Worm (Caenorhabditis elegans) whole organism, L2 larva: ENCODE data around the gene F08G5.3.
A peak's percentile ranks its signal among the peaks of the same experiment; 100 is the strongest.

Experiments
- C34F6.9 ChIP-seq: fragments of 150-350 bp; optimal IDR thresholded peaks from 2 replicates; lab custom pipeline; 2014; ENCODE audit warnings: missing biosample characterization, missing genetic modification characterization
- F13H6.1 ChIP-seq: sonication (generic microtip); optimal IDR thresholded peaks from 2 replicates; lab custom pipeline; 2016; ENCODE audit warnings: missing genetic modification characterization, missing compliant biosample characterization
- Y55F3AM.14 ChIP-seq: fragments of 200-800 bp; sonication (Bioruptor generic); optimal IDR thresholded peaks from 2 replicates; lab custom pipeline; 2018; ENCODE audit warnings: mild to moderate bottlenecking, missing genetic modification characterization, missing compliant biosample characterization
- ZK546.5 ChIP-seq: sonication (generic microtip); optimal IDR thresholded peaks from 2 replicates; lab custom pipeline; 2017; ENCODE audit warnings: missing biosample characterization, missing genetic modification characterization
- alr-1 ChIP-seq: fragments of 150-350 bp; optimal IDR thresholded peaks from 2 replicates; lab custom pipeline; 2014; ENCODE audit warnings: missing biosample characterization, missing genetic modification characterization
- aly-2 ChIP-seq: fragments of 150-350 bp; optimal IDR thresholded peaks from 2 replicates; lab custom pipeline; 2014; ENCODE audit warnings: missing biosample characterization, missing genetic modification characterization
- blmp-1 ChIP-seq: sonication (generic microtip); optimal IDR thresholded peaks from 2 replicates; lab custom pipeline; 2017; ENCODE audit warnings: missing genetic modification characterization, mild to moderate bottlenecking, missing compliant biosample characterization, antibody characterized with exemption, moderate library complexity; ENCODE audit not compliant: insufficient read depth
- ceh-16 ChIP-seq: fragments of 150-350 bp; optimal IDR thresholded peaks from 2 replicates; lab custom pipeline; 2014; ENCODE audit warnings: missing biosample characterization, missing genetic modification characterization
- dmd-4 ChIP-seq: sonication (generic microtip); optimal IDR thresholded peaks from 2 replicates; lab custom pipeline; 2017; ENCODE audit warnings: missing biosample characterization, missing genetic modification characterization
- egl-27 ChIP-seq: sonication (generic microtip); optimal IDR thresholded peaks from 3 replicates; lab custom pipeline; 2017; ENCODE audit warnings: missing biosample characterization, missing genetic modification reagents, missing genetic modification characterization
- elt-1 ChIP-seq: fragments of 150-350 bp; optimal IDR thresholded peaks from 2 replicates; lab custom pipeline; 2014; ENCODE audit warnings: missing biosample characterization, missing genetic modification characterization
- elt-3 ChIP-seq: sonication (generic microtip); optimal IDR thresholded peaks from 2 replicates; lab custom pipeline; 2017; ENCODE audit warnings: missing biosample characterization, missing genetic modification characterization
- fos-1 ChIP-seq: fragments of 150-350 bp; optimal IDR thresholded peaks from 2 replicates; lab custom pipeline; 2014; ENCODE audit warnings: missing biosample characterization, missing genetic modification characterization
- gmeb-1 ChIP-seq: fragments of 150-350 bp; optimal IDR thresholded peaks from 2 replicates; lab custom pipeline; 2014; ENCODE audit warnings: missing biosample characterization, missing genetic modification characterization
- lin-11 ChIP-seq: fragments of 150-350 bp; sonication (generic microtip); optimal IDR thresholded peaks from 2 replicates; lab custom pipeline; 2014; ENCODE audit warnings: missing biosample characterization, missing genetic modification characterization, inconsistent platforms, mixed read lengths
- lin-13 ChIP-seq: fragments of 150-350 bp; optimal IDR thresholded peaks from 2 replicates; lab custom pipeline; 2014; ENCODE audit warnings: missing biosample characterization, missing genetic modification reagents, missing genetic modification characterization
- lin-39 ChIP-seq: fragments of 150-350 bp; optimal IDR thresholded peaks from 2 replicates; lab custom pipeline; 2014; ENCODE audit warnings: missing biosample characterization, missing genetic modification reagents, missing genetic modification characterization
- lsy-2 ChIP-seq, 2 experiments: fragments of 150-350 bp in 1 of 2; sonication (generic microtip) in 1 of 2; optimal IDR thresholded peaks; 2 replicates each; lab custom pipeline; 2014 to 2017; ENCODE audit warnings: missing biosample characterization in 2 of 2, missing genetic modification characterization in 2 of 2
- mab-5 ChIP-seq: fragments of 150-350 bp; optimal IDR thresholded peaks from 2 replicates; lab custom pipeline; 2014; ENCODE audit warnings: missing biosample characterization, missing genetic modification characterization
- mdl-1 ChIP-seq, 2 experiments: fragments of 150-350 bp in 1 of 2; sonication (generic microtip) in 1 of 2; optimal IDR thresholded peaks; 2 replicates each; lab custom pipeline; 2017; ENCODE audit warnings: missing biosample characterization in 2 of 2, missing genetic modification characterization in 2 of 2
- nhr-10 ChIP-seq: sonication (generic microtip); optimal IDR thresholded peaks from 2 replicates; lab custom pipeline; 2017; ENCODE audit warnings: missing biosample characterization, missing genetic modification characterization
- nhr-11 ChIP-seq: fragments of 150-350 bp; optimal IDR thresholded peaks from 2 replicates; lab custom pipeline; 2014; ENCODE audit warnings: missing biosample characterization, missing genetic modification characterization
- nhr-12 ChIP-seq: fragments of 150-350 bp; optimal IDR thresholded peaks from 2 replicates; lab custom pipeline; 2014; ENCODE audit warnings: missing biosample characterization, missing genetic modification characterization
- nhr-129 ChIP-seq: fragments of 150-350 bp; optimal IDR thresholded peaks from 2 replicates; lab custom pipeline; 2014; ENCODE audit warnings: missing biosample characterization, missing genetic modification characterization
- nhr-21 ChIP-seq: fragments of 150-350 bp; optimal IDR thresholded peaks from 2 replicates; lab custom pipeline; 2014; ENCODE audit warnings: missing biosample characterization, missing genetic modification characterization
- nhr-23 ChIP-seq: fragments of 150-350 bp; optimal IDR thresholded peaks from 2 replicates; lab custom pipeline; 2014; ENCODE audit warnings: missing biosample characterization, missing genetic modification reagents, missing genetic modification characterization
- nhr-237 ChIP-seq: fragments of 150-350 bp; optimal IDR thresholded peaks from 2 replicates; lab custom pipeline; 2014; ENCODE audit warnings: missing biosample characterization, missing genetic modification characterization
- nhr-25 ChIP-seq: fragments of 150-350 bp; sonication (generic microtip); optimal IDR thresholded peaks from 3 replicates; lab custom pipeline; 2014; ENCODE audit warnings: missing biosample characterization, missing genetic modification characterization
- nhr-6 ChIP-seq: fragments of 150-350 bp; optimal IDR thresholded peaks from 2 replicates; lab custom pipeline; 2014; ENCODE audit warnings: missing biosample characterization, missing genetic modification characterization
- nhr-77 ChIP-seq: fragments of 150-350 bp; optimal IDR thresholded peaks from 2 replicates; lab custom pipeline; 2014; ENCODE audit warnings: missing biosample characterization, missing genetic modification characterization
- peb-1 ChIP-seq: fragments of 150-350 bp; optimal IDR thresholded peaks from 2 replicates; lab custom pipeline; 2014; ENCODE audit warnings: missing biosample characterization, missing genetic modification characterization
- skn-1 ChIP-seq: sonication (generic microtip); optimal IDR thresholded peaks from 2 replicates; lab custom pipeline; 2017; ENCODE audit warnings: missing biosample characterization, missing genetic modification characterization
- sma-3 ChIP-seq: sonication (generic microtip); optimal IDR thresholded peaks from 2 replicates; lab custom pipeline; 2016; ENCODE audit warnings: missing genetic modification reagents, missing genetic modification characterization, missing compliant biosample characterization
- sma-9 ChIP-seq, 2 experiments: fragments of 150-350 bp in 1 of 2; sonication (generic microtip) in 1 of 2; optimal IDR thresholded peaks; 2 replicates each; lab custom pipeline; 2014 to 2016; ENCODE audit warnings: missing genetic modification characterization in 2 of 2, mild to moderate bottlenecking in 1 of 2, missing biosample characterization in 1 of 2, missing compliant biosample characterization in 1 of 2, missing genetic modification reagents in 1 of 2, moderate library complexity in 1 of 2
- snpc-4 ChIP-seq: fragments of 150-350 bp; optimal IDR thresholded peaks from 2 replicates; lab custom pipeline; 2014; ENCODE audit warnings: missing biosample characterization, missing genetic modification characterization
- unc-39 ChIP-seq: fragments of 150-350 bp; optimal IDR thresholded peaks from 2 replicates; lab custom pipeline; 2014; ENCODE audit warnings: missing biosample characterization, missing genetic modification characterization
- unc-55 ChIP-seq: fragments of 150-350 bp; sonication (generic microtip); optimal IDR thresholded peaks from 3 replicates; lab custom pipeline; 2014; ENCODE audit warnings: missing biosample characterization, missing genetic modification reagents, missing genetic modification characterization
- zag-1 ChIP-seq: fragments of 150-350 bp; optimal IDR thresholded peaks from 2 replicates; lab custom pipeline; 2014; ENCODE audit warnings: missing biosample characterization, missing genetic modification characterization
- ztf-1 ChIP-seq: fragments of 200-800 bp; sonication (Bioruptor generic); conservative IDR thresholded peaks from 2 replicates; pipeline ENCODE4 v1.3.6; 2022; ENCODE audit warnings: missing genetic modification characterization, missing compliant biosample characterization
- ztf-11 ChIP-seq: sonication (generic microtip); optimal IDR thresholded peaks from 2 replicates; lab custom pipeline; 2017; ENCODE audit warnings: missing biosample characterization, missing genetic modification characterization
- ztf-4 ChIP-seq: fragments of 150-350 bp; optimal IDR thresholded peaks from 2 replicates; lab custom pipeline; 2014; ENCODE audit warnings: missing biosample characterization, missing genetic modification characterization

Gene F08G5.3

DNA sequence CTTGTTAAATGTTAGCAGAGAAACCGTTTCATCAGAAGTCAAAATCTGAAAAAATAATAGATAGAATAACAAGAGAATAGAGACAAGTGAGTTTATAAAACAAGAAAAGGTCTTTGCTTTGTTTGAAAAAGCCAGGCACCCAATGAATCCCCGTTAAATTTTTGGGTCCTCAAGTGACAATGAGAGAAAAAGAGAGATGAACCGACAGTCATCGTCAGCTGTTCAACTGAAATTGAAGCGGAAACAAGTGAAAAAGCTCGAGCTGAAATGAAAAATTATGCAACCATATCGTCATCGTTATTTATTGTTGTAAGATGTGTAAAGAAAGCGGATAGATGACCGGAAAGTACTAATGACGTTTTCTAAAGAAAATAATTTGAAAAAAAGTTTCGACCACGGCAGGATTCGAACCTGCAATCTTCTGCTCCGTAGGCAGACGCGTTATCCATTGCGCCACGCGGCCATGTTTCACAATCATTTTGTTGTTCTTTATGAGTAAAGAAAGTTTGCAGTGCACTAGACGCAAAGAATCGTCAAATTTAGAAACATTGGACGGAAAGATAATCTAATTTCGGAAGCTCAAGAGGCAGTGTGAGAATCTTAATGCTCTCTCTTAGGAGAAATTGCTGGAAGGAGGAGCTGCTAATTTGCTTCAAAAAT is at the start of gene F08G5.3:
F08G5.3 (minus strand) TSS at position 51 of the 660 bp plus-strand sequence.
- TF ChIP-seq lsy-2 (tag; optimal IDR thresholded peaks at IDR 0.05; lab: Kevin White, UChicago): peak; percentile 13 to 58
- peak; percentile 51 for TF ChIP-seq unc-55
- peak; percentile 19 for TF ChIP-seq lin-11 (tag; lab: Kevin White, UChicago)
- no peak for TF ChIP-seq peb-1 (tag; lab: Kevin White, UChicago)
- TF ChIP-seq fos-1: peak; percentile 55
- TF ChIP-seq lin-13 (GFP tag; lab: Kevin White, UChicago): peak; percentile 37
- TF ChIP-seq sma-3 (GFP tag; lab: Kevin White, UChicago): peak; percentile 8
- peak; percentile 48 for TF ChIP-seq sma-9 (GFP tag; optimal IDR thresholded peaks at IDR 0.05; lab: Kevin White, UChicago)
- no peak for TF ChIP-seq sma-9 (tag; optimal IDR thresholded peaks at IDR 0.05; lab: Kevin White, UChicago)
- TF ChIP-seq nhr-23: no peak
- no peak for TF ChIP-seq lin-39 (tag; lab: Kevin White, UChicago)
- no peak for TF ChIP-seq aly-2 (tag; lab: Kevin White, UChicago)
- TF ChIP-seq Y55F3AM.14 (GFP tag; lab: Kevin White, UChicago): peak; percentile 35
- no peak for TF ChIP-seq unc-39
- TF ChIP-seq nhr-129: peak; percentile 91
- peak; percentile 36 for TF ChIP-seq gmeb-1
- peak; percentile 35 for TF ChIP-seq C34F6.9
- TF ChIP-seq egl-27: peak; percentile 16
- TF ChIP-seq ceh-16 (tag; lab: Kevin White, UChicago): no peak
- TF ChIP-seq nhr-10 (tag; lab: Kevin White, UChicago): no peak
- TF ChIP-seq F13H6.1 (tag; lab: Kevin White, UChicago): peak; percentile 42

ce11 chrIV:12464822-12465221 is 47.4 kb upstream of the F08G5.3 start:
- TF ChIP-seq C34F6.9 (peak; percentile 55), nhr-11 (tag; lab: Kevin White, UChicago) (no peak), lin-11 (tag; lab: Kevin White, UChicago) (peak; percentile 40), nhr-129 (peak; percentile 83), egl-27 (no peak), peb-1 (tag; lab: Kevin White, UChicago) (no peak), unc-55 (peak; percentile 63)
- TF ChIP-seq, all 48 proteins: peak for 4

DNA sequence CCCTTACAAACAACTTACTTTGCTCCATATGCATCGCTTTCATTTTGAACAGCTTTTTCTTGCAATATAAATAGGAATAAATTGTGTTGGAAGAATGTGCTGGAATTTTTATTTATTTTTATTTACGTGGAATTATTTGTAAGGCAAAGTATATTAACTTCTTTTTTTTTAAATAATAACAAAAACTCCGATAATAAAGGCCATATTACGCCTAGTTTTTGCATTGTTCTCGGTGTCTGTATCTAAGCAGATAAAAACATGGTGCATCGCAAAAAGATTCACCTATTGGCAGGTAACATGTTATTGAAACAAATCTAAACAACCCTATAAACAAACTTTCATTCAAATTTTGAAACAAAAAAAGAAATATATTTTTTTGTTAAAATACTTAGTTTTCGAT is 46.0 kb upstream of the F08G5.3 start, which contains the start of gene C25G4.8:
C25G4.8 (minus strand) TSS at position 101 of the 400 bp plus-strand sequence.
- TF ChIP-seq gmeb-1 (no peak), nhr-237 (tag; lab: Kevin White, UChicago) (no peak), skn-1 (tag; lab: Kevin White, UChicago) (no peak), alr-1 (tag; lab: Kevin White, UChicago) (no peak), ZK546.5 (tag; lab: Kevin White, UChicago) (no peak), ceh-16 (tag; lab: Kevin White, UChicago) (no peak), lin-39 (tag; lab: Kevin White, UChicago) (no peak), elt-1 (tag; lab: Kevin White, UChicago) (no peak), peb-1 (tag; lab: Kevin White, UChicago) (no peak), fos-1 (no peak), nhr-6 (tag; lab: Kevin White, UChicago) (no peak), ztf-11 (tag; lab: Kevin White, UChicago) (no peak), dmd-4 (tag; lab: Kevin White, UChicago) (no peak), ztf-4 (tag; lab: Kevin White, UChicago) (no peak), blmp-1 (tag; lab: Kevin White, UChicago) (no peak), snpc-4 (no peak), mab-5 (tag; lab: Kevin White, UChicago) (no peak), F13H6.1 (tag; lab: Kevin White, UChicago) (no peak)

ce11 chrIV:12456613-12457012 is 39.2 kb upstream of the F08G5.3 start, which contains the start of gene C25G4.7:
Gene C25G4.7 (plus strand): TSS chrIV:12456913.
- TF ChIP-seq ztf-1 (GFP tag; lab: Robert Waterston, UW): no peak
- no peak for TF ChIP-seq egl-27
- TF ChIP-seq blmp-1 (tag; lab: Kevin White, UChicago): no peak
- TF ChIP-seq nhr-25 (tag; lab: Kevin White, UChicago): no peak
- no peak for TF ChIP-seq nhr-77 (tag; lab: Kevin White, UChicago)
- TF ChIP-seq nhr-12: no peak
- no peak for TF ChIP-seq F13H6.1 (tag; lab: Kevin White, UChicago)
- no peak for TF ChIP-seq unc-55
- no peak for TF ChIP-seq lsy-2 (tag; optimal IDR thresholded peaks at IDR 0.05; lab: Kevin White, UChicago)
- no peak for TF ChIP-seq nhr-21 (tag; lab: Kevin White, UChicago)
- TF ChIP-seq zag-1 (tag; lab: Kevin White, UChicago): no peak
- TF ChIP-seq elt-3: no peak
- TF ChIP-seq lin-11 (tag; lab: Kevin White, UChicago): no peak
- no peak for TF ChIP-seq elt-1 (tag; lab: Kevin White, UChicago)
- TF ChIP-seq nhr-10 (tag; lab: Kevin White, UChicago): no peak
- TF ChIP-seq mdl-1 (tag; optimal IDR thresholded peaks at IDR 0.05; lab: Kevin White, UChicago): no peak
- TF ChIP-seq skn-1 (tag; lab: Kevin White, UChicago): no peak
- no peak for TF ChIP-seq sma-3 (GFP tag; lab: Kevin White, UChicago)
- TF ChIP-seq, all 48 proteins: peak for 0
